Worm (Caenorhabditis elegans) whole organism, late embryonic: ENCODE measurements around the gene cutl-9.

Experiments used
- ama-1 ChIP-seq: fragments of 150-350 bp; optimal IDR thresholded peaks from 2 replicates; lab custom pipeline; 2014
- ceh-6 ChIP-seq: fragments of 200-800 bp; sonication (Bioruptor generic); optimal IDR thresholded peaks from 2 replicates; lab custom pipeline; 2018; ENCODE audit warnings: mild to moderate bottlenecking, missing genetic modification characterization, missing compliant biosample characterization
- eyg-1 ChIP-seq: sonication (generic microtip); optimal IDR thresholded peaks from 2 replicates; lab custom pipeline; 2016; ENCODE audit warnings: missing genotype, missing genetic modification characterization, missing compliant biosample characterization
- fkh-6 ChIP-seq: sonication (generic microtip); optimal IDR thresholded peaks from 2 replicates; lab custom pipeline; 2016; ENCODE audit warnings: missing genetic modification characterization, missing compliant biosample characterization
- ref-2 ChIP-seq: sonication (generic microtip); optimal IDR thresholded peaks from 2 replicates; lab custom pipeline; 2016; ENCODE audit warnings: missing genetic modification characterization, missing compliant biosample characterization
- sox-4 ChIP-seq: sonication (generic microtip); optimal IDR thresholded peaks from 2 replicates; lab custom pipeline; 2017; ENCODE audit warnings: mild to moderate bottlenecking, missing genetic modification characterization, inconsistent platforms, missing compliant biosample characterization

- TF ChIP-seq eyg-1 (tag; lab: Kevin White, UChicago): no peak
- no peak for TF ChIP-seq fkh-6 (tag; lab: Kevin White, UChicago)
- no peak for TF ChIP-seq ref-2 (tag; lab: Kevin White, UChicago)
- no peak for TF ChIP-seq sox-4
- TF ChIP-seq ama-1 (lab: Kevin White, UChicago): no peak
- TF ChIP-seq ceh-6: no peak
Measured at ce11 chrII:10654435-10654834, 32.4 kb downstream of the cutl-9 start.
